Worm (Caenorhabditis elegans): ENCODE data around the gene F13H10.1.
A peak's percentile ranks its signal among the peaks of the same experiment; 100 is the strongest.

F13H10.1 gene

DNA sequence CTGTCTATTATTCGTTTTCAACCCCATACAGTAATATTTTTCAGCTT is 34.1 kb downstream of the F13H10.1 start, which contains the start of gene kdin-1:
Gene kdin-1, plus strand, starts transcription at position 38 of the 47 bp plus-strand sequence.
- no peak for TF ChIP-seq ceh-8 (GFP tag; optimal IDR thresholded peaks at IDR 0.05)
- TF ChIP-seq ztf-4 (tag; optimal IDR thresholded peaks at IDR 0.05), result no peak
- no peak for TF ChIP-seq grh-1 (GFP tag; IDR thresholded peaks at IDR 0.05)
- no peak for TF ChIP-seq lin-35 (GFP tag; optimal IDR thresholded peaks at IDR 0.05)
- TF ChIP-seq pax-3 (tag; optimal IDR thresholded peaks at IDR 0.05), result no peak
- TF ChIP-seq nhr-77 (tag; optimal IDR thresholded peaks at IDR 0.05), result no peak
- TF ChIP-seq hpl-2 (GFP tag; optimal IDR thresholded peaks at IDR 0.05), result no peak
- TF ChIP-seq fkh-4 (tag; optimal IDR thresholded peaks at IDR 0.05; ENCODE audit: borderline replicate concordance), result no peak
- TF ChIP-seq pag-3 (tag; optimal IDR thresholded peaks at IDR 0.05; ENCODE audit: borderline replicate concordance, insufficient read depth), result no peak
- no peak for TF ChIP-seq irx-1 (tag; optimal IDR thresholded peaks at IDR 0.05)
- no peak for TF ChIP-seq xbp-1 (tag; optimal IDR thresholded peaks at IDR 0.05)

DNA sequence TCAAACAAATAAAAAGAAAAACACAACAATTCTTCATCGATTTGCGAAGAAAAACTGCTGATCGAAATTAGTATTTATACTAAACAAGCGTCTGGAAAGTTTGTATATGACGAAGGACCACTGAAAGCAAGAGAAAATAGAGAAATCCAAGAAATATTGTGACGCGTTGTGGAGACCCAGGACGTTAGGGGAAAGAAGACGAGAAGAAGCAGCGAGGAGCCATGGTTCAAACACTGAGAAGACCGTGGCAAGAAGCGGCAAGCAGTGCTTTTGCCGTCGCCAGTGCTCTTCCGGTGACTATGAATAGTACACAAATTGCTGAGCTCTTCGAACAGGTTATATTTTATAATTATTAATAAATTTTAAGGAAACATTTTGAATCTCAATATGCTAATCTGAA is 34.3 kb downstream of the F13H10.1 start:
- TF ChIP-seq snpc-4 (tag; optimal IDR thresholded peaks at IDR 0.05) (no peak), nhr-90 (tag; optimal IDR thresholded peaks at IDR 0.05; ENCODE audit: poor library complexity) (no peak), nhr-19 (GFP tag; conservative IDR thresholded peaks at IDR 0.05) (no peak), tlp-1 (tag; optimal IDR thresholded peaks at IDR 0.05) (no peak), lsy-2 (tag; optimal IDR thresholded peaks at IDR 0.05) (peak in 1 of 2 experiments; percentile 7), efl-1 (optimal IDR thresholded peaks at IDR 0.05) (peak in 1 of 2 experiments; percentile 27), efl-1 (GFP tag; optimal IDR thresholded peaks at IDR 0.05 in 1 of 2) (peak in 1 of 2 experiments; percentile 22), unc-62 (GFP tag; optimal IDR thresholded peaks at IDR 0.05) (no peak), snu-23 (GFP tag; optimal IDR thresholded peaks at IDR 0.05) (peak; percentile 15), mep-1 (tag; optimal IDR thresholded peaks at IDR 0.05) (no peak), nhr-237 (tag; optimal IDR thresholded peaks at IDR 0.05) (no peak), lin-39 (tag; optimal IDR thresholded peaks at IDR 0.05) (no peak), rnt-1 (tag; optimal IDR thresholded peaks at IDR 0.05) (peak; percentile 1), lin-15B (tag; optimal IDR thresholded peaks at IDR 0.05) (no peak), ama-1 (optimal IDR thresholded peaks at IDR 0.05) (no peak), tbx-2 (tag; optimal IDR thresholded peaks at IDR 0.05) (no peak)

DNA sequence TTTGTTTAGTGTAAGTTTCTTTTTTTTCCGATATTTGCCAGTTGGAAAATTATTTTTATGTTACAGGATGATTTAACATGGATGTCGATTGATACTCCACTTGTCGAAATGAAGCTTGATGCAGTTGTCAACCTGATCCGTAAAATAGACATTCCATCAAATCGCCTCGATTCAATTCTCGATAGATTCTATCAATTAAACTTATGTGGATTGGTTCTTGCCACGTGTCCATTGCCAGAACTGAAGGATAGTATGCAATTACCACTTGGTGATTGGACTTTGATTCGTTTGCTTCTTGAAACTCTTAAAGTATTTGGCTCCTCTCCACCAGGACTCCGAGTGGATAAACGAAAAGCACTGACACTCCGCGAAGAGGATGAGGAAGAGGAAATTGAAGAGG is 40.0 kb downstream of the F13H10.1 start:
- TF ChIP-seq F16B12.6 (tag; optimal IDR thresholded peaks at IDR 0.05) (no peak), sptf-1 (tag; optimal IDR thresholded peaks at IDR 0.05) (no peak), unc-130 (tag; optimal IDR thresholded peaks at IDR 0.05) (no peak), hpl-2 (GFP tag; optimal IDR thresholded peaks at IDR 0.05) (no peak), nhr-237 (tag; optimal IDR thresholded peaks at IDR 0.05) (no peak), jun-1 (tag; optimal IDR thresholded peaks at IDR 0.05) (no peak), efl-3 (GFP tag; optimal IDR thresholded peaks at IDR 0.05) (no peak), ceh-88 (GFP tag; IDR thresholded peaks at IDR 0.05) (no peak), ces-1 (GFP tag; optimal IDR thresholded peaks at IDR 0.05) (no peak), C34B4.2 (tag; optimal IDR thresholded peaks at IDR 0.05) (no peak), nhr-77 (tag; optimal IDR thresholded peaks at IDR 0.05) (no peak), dsc-1 (tag; optimal IDR thresholded peaks at IDR 0.05) (no peak), unc-30 (tag; optimal IDR thresholded peaks at IDR 0.05) (no peak), hlh-17 (GFP tag; optimal IDR thresholded peaks at IDR 0.05; ENCODE audit: borderline replicate concordance) (no peak), elt-2 (tag; optimal IDR thresholded peaks at IDR 0.05) (no peak), snu-23 (GFP tag; optimal IDR thresholded peaks at IDR 0.05) (no peak), tlp-1 (tag; optimal IDR thresholded peaks at IDR 0.05) (no peak), nhr-84 (tag; optimal IDR thresholded peaks at IDR 0.05) (no peak)

DNA sequence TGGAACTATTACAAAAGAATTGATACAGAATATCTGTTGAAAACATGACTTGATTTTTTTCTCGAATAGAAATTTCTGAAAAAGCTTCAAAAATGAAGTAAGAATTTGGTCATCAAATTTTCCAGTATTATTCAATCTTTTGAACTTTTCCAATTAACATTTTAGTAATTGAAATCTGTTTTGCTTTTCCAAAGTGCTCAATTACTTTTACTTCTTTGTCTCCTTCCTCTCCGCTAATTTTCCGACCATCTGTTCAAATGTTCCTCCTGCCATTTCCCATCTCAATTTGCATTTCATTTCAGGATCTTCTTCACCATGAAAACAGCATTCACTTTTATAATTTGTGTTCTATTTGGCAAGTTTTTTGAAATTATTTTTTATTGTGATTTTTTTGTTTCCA is 44.5 kb downstream of the F13H10.1 start, which contains the start of gene F36H1.11:
Gene F36H1.11, plus strand, starts transcription at position 301 of the 400 bp plus-strand sequence.
- TF ChIP-seq lir-3 (tag; optimal IDR thresholded peaks at IDR 0.05; ENCODE audit: poor library complexity) (no peak), ceh-8 (GFP tag; optimal IDR thresholded peaks at IDR 0.05) (no peak), isw-1 (GFP tag; IDR thresholded peaks at IDR 0.05) (no peak), ceh-88 (GFP tag; IDR thresholded peaks at IDR 0.05) (no peak), fkh-8 (tag; optimal IDR thresholded peaks at IDR 0.05) (no peak), mef-2 (tag; optimal IDR thresholded peaks at IDR 0.05) (no peak), C16A3.4 (tag; optimal IDR thresholded peaks at IDR 0.05) (no peak), dsc-1 (tag; optimal IDR thresholded peaks at IDR 0.05) (no peak), sptf-1 (tag; optimal IDR thresholded peaks at IDR 0.05) (no peak), ces-1 (GFP tag; optimal IDR thresholded peaks at IDR 0.05) (no peak), pax-3 (tag; optimal IDR thresholded peaks at IDR 0.05) (no peak), tbx-2 (tag; optimal IDR thresholded peaks at IDR 0.05) (no peak), lin-15B (tag; optimal IDR thresholded peaks at IDR 0.05) (no peak), lsy-2 (tag; optimal IDR thresholded peaks at IDR 0.05) (no peak), nhr-71 (tag; optimal IDR thresholded peaks at IDR 0.05) (no peak), Y116A8C.19 (tag; optimal IDR thresholded peaks at IDR 0.05; ENCODE audit: borderline replicate concordance) (no peak), unc-130 (tag; optimal IDR thresholded peaks at IDR 0.05) (no peak), rnt-1 (tag; optimal IDR thresholded peaks at IDR 0.05) (no peak), nhr-84 (tag; optimal IDR thresholded peaks at IDR 0.05) (no peak)
